Fruit fly (Drosophila melanogaster): ENCODE measurements around the gene CG5989.

- TF ChIP-seq dsf (GFP tag; optimal IDR thresholded peaks at IDR 0.05; ENCODE audit: borderline replicate concordance) (no peak), h (GFP tag; optimal IDR thresholded peaks at IDR 0.05) (peak; percentile 20), lola (GFP tag; optimal IDR thresholded peaks at IDR 0.05) (no peak), fru (GFP tag; optimal IDR thresholded peaks at IDR 0.05) (peak; percentile 15)
Measured at dm6 chr3L:8607449-8607848, 3.5 kb upstream of the CG5989 start.
